Worm (Caenorhabditis elegans) whole organism, L2 larva: ENCODE results near the gene gpa-11.

Source experiments
- R02D3.7 ChIP-seq: fragments of 150-350 bp; optimal IDR thresholded peaks from 2 replicates; lab custom pipeline; 2014; ENCODE audit warnings: missing biosample characterization, missing genetic modification characterization
- aly-2 ChIP-seq: fragments of 150-350 bp; optimal IDR thresholded peaks from 2 replicates; lab custom pipeline; 2014; ENCODE audit warnings: missing biosample characterization, missing genetic modification characterization
- crh-2 ChIP-seq: sonication (generic microtip); optimal IDR thresholded peaks from 2 replicates; lab custom pipeline; 2017; ENCODE audit warnings: missing biosample characterization, missing genetic modification characterization
- elt-3 ChIP-seq: sonication (generic microtip); optimal IDR thresholded peaks from 2 replicates; lab custom pipeline; 2017; ENCODE audit warnings: missing biosample characterization, missing genetic modification characterization
- lin-39 ChIP-seq: fragments of 150-350 bp; optimal IDR thresholded peaks from 2 replicates; lab custom pipeline; 2014; ENCODE audit warnings: missing biosample characterization, missing genetic modification reagents, missing genetic modification characterization
- mdl-1 ChIP-seq, 2 experiments: fragments of 150-350 bp in 1 of 2; sonication (generic microtip) in 1 of 2; optimal IDR thresholded peaks; 2 replicates each; lab custom pipeline; 2017; ENCODE audit warnings: missing biosample characterization in 2 of 2, missing genetic modification characterization in 2 of 2
- nhr-12 ChIP-seq: fragments of 150-350 bp; optimal IDR thresholded peaks from 2 replicates; lab custom pipeline; 2014; ENCODE audit warnings: missing biosample characterization, missing genetic modification characterization
- nhr-237 ChIP-seq: fragments of 150-350 bp; optimal IDR thresholded peaks from 2 replicates; lab custom pipeline; 2014; ENCODE audit warnings: missing biosample characterization, missing genetic modification characterization
- skn-1 ChIP-seq: sonication (generic microtip); optimal IDR thresholded peaks from 2 replicates; lab custom pipeline; 2017; ENCODE audit warnings: missing biosample characterization, missing genetic modification characterization
- sma-9 ChIP-seq, 2 experiments: fragments of 150-350 bp in 1 of 2; sonication (generic microtip) in 1 of 2; optimal IDR thresholded peaks; 2 replicates each; lab custom pipeline; 2014 to 2016; ENCODE audit warnings: missing genetic modification characterization in 2 of 2, mild to moderate bottlenecking in 1 of 2, missing biosample characterization in 1 of 2, missing compliant biosample characterization in 1 of 2, missing genetic modification reagents in 1 of 2, moderate library complexity in 1 of 2
- unc-39 ChIP-seq: fragments of 150-350 bp; optimal IDR thresholded peaks from 2 replicates; lab custom pipeline; 2014; ENCODE audit warnings: missing biosample characterization, missing genetic modification characterization
- zag-1 ChIP-seq: fragments of 150-350 bp; optimal IDR thresholded peaks from 2 replicates; lab custom pipeline; 2014; ENCODE audit warnings: missing biosample characterization, missing genetic modification characterization

- TF ChIP-seq mdl-1 (tag; optimal IDR thresholded peaks at IDR 0.05; lab: Kevin White, UChicago) = no peak
- TF ChIP-seq skn-1 = no peak
- no peak for TF ChIP-seq elt-3 (tag; lab: Kevin White, UChicago)
- no peak for TF ChIP-seq aly-2 (tag; lab: Kevin White, UChicago)
- TF ChIP-seq lin-39 = no peak
- no peak for TF ChIP-seq unc-39
- no peak for TF ChIP-seq nhr-12 (tag; lab: Kevin White, UChicago)
- no peak for TF ChIP-seq zag-1 (tag; lab: Kevin White, UChicago)
- TF ChIP-seq crh-2 (tag; lab: Kevin White, UChicago) = no peak
- no peak for TF ChIP-seq R02D3.7 (tag; lab: Kevin White, UChicago)
- no peak for TF ChIP-seq nhr-237 (tag; lab: Kevin White, UChicago)
- TF ChIP-seq sma-9 (GFP tag; optimal IDR thresholded peaks at IDR 0.05; lab: Kevin White, UChicago) = no peak
- TF ChIP-seq sma-9 (tag; optimal IDR thresholded peaks at IDR 0.05; lab: Kevin White, UChicago) = no peak
These were observed 17.8 kb upstream of the gpa-11 start, which contains the start of gene C16A11.3 for ce11 chrII:4229106-4229708.
